Fruit fly (Drosophila melanogaster) Kc167 (cell line): ENCODE results near the gene prg.

Experiments
- Myc ChIP-seq: fragments of >200 bp; optimal IDR thresholded peaks from 2 replicates; lab custom pipeline; 2017; ENCODE audit warnings: missing external identifiers
- Sin3A ChIP-seq: fragments of >200 bp; optimal IDR thresholded peaks from 2 replicates; lab custom pipeline; 2018; ENCODE audit warnings: missing external identifiers
- h ChIP-seq: fragments of >200 bp; optimal IDR thresholded peaks from 3 replicates; lab custom pipeline; 2018; ENCODE audit warnings: missing external identifiers
- insv ChIP-seq: fragments of >200 bp; optimal IDR thresholded peaks from 3 replicates; lab custom pipeline; 2018; ENCODE audit warnings: missing external identifiers
- psq ChIP-seq: fragments of >200 bp; optimal IDR thresholded peaks from 2 replicates; lab custom pipeline; 2017; ENCODE audit warnings: missing external identifiers
- ttk ChIP-seq: sonication (Bioruptor generic); optimal IDR thresholded peaks from 2 replicates; lab custom pipeline; 2017; ENCODE audit warnings: missing external identifiers

DNA sequence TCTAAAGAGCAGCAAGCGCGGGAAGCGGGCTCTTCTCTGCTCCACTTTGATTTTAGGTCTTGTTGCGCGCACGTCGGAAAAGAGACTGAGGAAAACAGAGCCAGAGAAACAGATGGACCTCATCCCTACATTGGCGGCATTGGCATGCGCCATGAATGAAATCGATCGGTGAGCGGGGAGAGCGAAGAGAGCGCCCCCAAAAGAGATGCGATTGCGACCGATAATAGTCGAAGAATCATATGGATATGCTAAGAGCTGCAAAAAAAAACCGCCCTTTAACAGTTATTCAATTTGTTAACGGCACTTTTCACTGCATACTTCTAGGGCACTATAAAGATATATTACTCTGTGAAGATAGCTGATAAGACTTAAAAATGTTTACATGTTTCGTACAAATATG is 30.8 kb upstream of the prg start, which contains the start of gene grk:
- TF ChIP-seq psq (lab: Kevin White, UChicago) (no peak), ttk (lab: Kevin White, UChicago) (no peak), insv (lab: Kevin White, UChicago) (no peak), Sin3A (no peak), h (lab: Kevin White, UChicago) (no peak), Myc (lab: Kevin White, UChicago) (no peak)
